5 fruit fly cellular contexts compared by ENCODE assay signal in genomic region chrX:3372656-3373268, dm6.
A peak's percentile ranks its signal among the peaks of the same experiment; 100 is the strongest.
TF ChIP-seq lines count a peak whose summit lies in the region.

TSS of gene Myc (plus strand) at chrX:3373159.

- no peak for TF ChIP-seq CTCF in whole organism, embryonic (GFP tag; optimal IDR thresholded peaks at IDR 0.05; lab: Kevin White, UChicago)

TF ChIP-seq in whole organism, adult, 20 proteins besides CTCF, POLR2A, EP300 and RAD21 (continues in another document):
- TF ChIP-seq toe (GFP tag; optimal IDR thresholded peaks at IDR 0.05; lab: Kevin White, UChicago): no peak
- no peak for TF ChIP-seq CG7045 (GFP tag; optimal IDR thresholded peaks at IDR 0.05; lab: Kevin White, UChicago)
- no peak for TF ChIP-seq pad (GFP tag; optimal IDR thresholded peaks at IDR 0.05; lab: Kevin White, UChicago)
- no peak for TF ChIP-seq CG33017 (tag; optimal IDR thresholded peaks at IDR 0.05; lab: Kevin White, UChicago)
- no peak for TF ChIP-seq Hr96 (GFP tag; optimal IDR thresholded peaks at IDR 0.05; lab: Kevin White, UChicago)
- peak; percentile 70 for TF ChIP-seq Mnt (GFP tag; optimal IDR thresholded peaks at IDR 0.05; lab: Kevin White, UChicago)
- TF ChIP-seq CG5204 (GFP tag; optimal IDR thresholded peaks at IDR 0.05; lab: Kevin White, UChicago): no peak
- TF ChIP-seq kay (GFP tag; lab: Kevin White, UChicago; ENCODE audit: borderline replicate concordance): no peak
- TF ChIP-seq CG12768 (GFP tag; optimal IDR thresholded peaks at IDR 0.05; lab: Kevin White, UChicago): peak; percentile 3
- no peak for TF ChIP-seq CG11617 (GFP tag; optimal IDR thresholded peaks at IDR 0.05; lab: Kevin White, UChicago)
- TF ChIP-seq CG14711 (tag; optimal IDR thresholded peaks at IDR 0.05; lab: Kevin White, UChicago): no peak
- no peak for TF ChIP-seq Clk (GFP tag; optimal IDR thresholded peaks at IDR 0.05; lab: Kevin White, UChicago)
- peak; percentile 28 for TF ChIP-seq CG7101 (tag; optimal IDR thresholded peaks at IDR 0.05; lab: Kevin White, UChicago)
- TF ChIP-seq bab1 (GFP tag; optimal IDR thresholded peaks at IDR 0.05; lab: Kevin White, UChicago): no peak
- TF ChIP-seq ovo (GFP tag; optimal IDR thresholded peaks at IDR 0.05; lab: Kevin White, UChicago): no peak
- TF ChIP-seq CG1620 (GFP tag; optimal IDR thresholded peaks at IDR 0.05; lab: Kevin White, UChicago): no peak
- peak; percentile 33 for TF ChIP-seq cic (GFP tag; optimal IDR thresholded peaks at IDR 0.05; lab: Kevin White, UChicago)
- TF ChIP-seq cnc (optimal IDR thresholded peaks at IDR 0.05; lab: Kevin White, UChicago): no peak
- peak; percentile 61 for TF ChIP-seq tj (GFP tag; optimal IDR thresholded peaks at IDR 0.05; lab: Kevin White, UChicago)

TF ChIP-seq in whole organism, embryonic, 481 proteins besides CTCF, POLR2A, EP300 and RAD21 (continues in another document):
- no peak for TF ChIP-seq Ets97D (GFP tag; optimal IDR thresholded peaks at IDR 0.05; lab: Kevin White, UChicago)
- TF ChIP-seq Ets65A (GFP tag; lab: Kevin White, UChicago): no peak
- TF ChIP-seq br (optimal IDR thresholded peaks at IDR 0.05; lab: Kevin White, UChicago): no peak
- TF ChIP-seq trem (tag; optimal IDR thresholded peaks at IDR 0.05; lab: Kevin White, UChicago): no peak
- TF ChIP-seq ewg (GFP tag; optimal IDR thresholded peaks at IDR 0.05; lab: Kevin White, UChicago): peak; percentile 47
- no peak for TF ChIP-seq cato (GFP tag; optimal IDR thresholded peaks at IDR 0.05; lab: Kevin White, UChicago; ENCODE audit: borderline replicate concordance)
- no peak for TF ChIP-seq Sin3A (optimal IDR thresholded peaks at IDR 0.05; lab: Kevin White, UChicago)
- no peak for TF ChIP-seq pb (GFP tag; optimal IDR thresholded peaks at IDR 0.05; lab: Kevin White, UChicago)
- no peak for TF ChIP-seq ems (GFP tag; optimal IDR thresholded peaks at IDR 0.05; lab: Kevin White, UChicago)
- no peak for TF ChIP-seq CG12155 (GFP tag; optimal IDR thresholded peaks at IDR 0.05; lab: Kevin White, UChicago)
- no peak for TF ChIP-seq CG5245 (GFP tag; optimal IDR thresholded peaks at IDR 0.05; lab: Kevin White, UChicago)
- no peak for TF ChIP-seq E2f2 (GFP tag; IDR thresholded peaks at IDR 0.05; lab: Robert Waterston, UW)
- TF ChIP-seq bab2 (GFP tag; optimal IDR thresholded peaks at IDR 0.05; lab: Kevin White, UChicago): no peak
- no peak for TF ChIP-seq Aef1 (GFP tag; IDR thresholded peaks at IDR 0.05; lab: Robert Waterston, UW)
- peak; percentile 86 for TF ChIP-seq sens (GFP tag; lab: Kevin White, UChicago)
- no peak for TF ChIP-seq usp (GFP tag; optimal IDR thresholded peaks at IDR 0.05; lab: Kevin White, UChicago)
- TF ChIP-seq esg (GFP tag; conservative IDR thresholded peaks at IDR 0.05; lab: Robert Waterston, UW): no peak
- no peak for TF ChIP-seq slp2 (GFP tag; optimal IDR thresholded peaks at IDR 0.05; lab: Kevin White, UChicago)
- TF ChIP-seq CG42726 (GFP tag; IDR thresholded peaks at IDR 0.05; lab: Robert Waterston, UW; ENCODE audit: partially characterized antibody): no peak
- no peak for TF ChIP-seq bsh (GFP tag; optimal IDR thresholded peaks at IDR 0.05; lab: Kevin White, UChicago)

TF ChIP-seq in whole organism, prepupa, 60 proteins besides CTCF, POLR2A, EP300 and RAD21:
- TF ChIP-seq Smox (GFP tag; optimal IDR thresholded peaks at IDR 0.05; lab: Kevin White, UChicago) (no peak), CG31627 (GFP tag; optimal IDR thresholded peaks at IDR 0.05; lab: Kevin White, UChicago) (no peak), Eip93F (GFP tag; optimal IDR thresholded peaks at IDR 0.05; lab: Kevin White, UChicago) (no peak), fkh (GFP tag; optimal IDR thresholded peaks at IDR 0.05; lab: Kevin White, UChicago) (peak; percentile 43), CG3032 (tag; optimal IDR thresholded peaks at IDR 0.05; lab: Kevin White, UChicago) (no peak), CG10669 (GFP tag; optimal IDR thresholded peaks at IDR 0.05; lab: Kevin White, UChicago) (no peak), ss (GFP tag; optimal IDR thresholded peaks at IDR 0.05; lab: Kevin White, UChicago) (peak; percentile 9 to 20), CG15336 (GFP tag; IDR thresholded peaks at IDR 0.05; lab: Robert Waterston, UW) (0 out of 2 replicates have a peak, but pooled peaks have one; percentile 14), dsx (GFP tag; optimal IDR thresholded peaks at IDR 0.05; lab: Kevin White, UChicago; ENCODE audit: poor library complexity, severe bottlenecking) (peak; percentile 3), eg (GFP tag; IDR thresholded peaks at IDR 0.05; lab: Robert Waterston, UW) (peak; percentile 36; the same call in 1 of the 3 replicates), topi (GFP tag; optimal IDR thresholded peaks at IDR 0.05; lab: Kevin White, UChicago) (peak; percentile 2), CG16779 (tag; optimal IDR thresholded peaks at IDR 0.05; lab: Kevin White, UChicago) (peak; percentile 2), CG6163 (GFP tag; IDR thresholded peaks at IDR 0.05; lab: Robert Waterston, UW) (peak; percentile 41; the same call in 2 of the 3 replicates), vri (GFP tag; optimal IDR thresholded peaks at IDR 0.05; lab: Kevin White, UChicago) (peak; percentile 1)

TF ChIP-seq in whole organism, pupa, 21 proteins besides CTCF, POLR2A, EP300 and RAD21:
- TF ChIP-seq CG4496 (GFP tag; IDR thresholded peaks at IDR 0.05; lab: Robert Waterston, UW): peak; percentile 25; the same call in 1 of the 3 replicates
- TF ChIP-seq Ets98B (GFP tag; IDR thresholded peaks at IDR 0.05; lab: Robert Waterston, UW): peak; percentile 22; the same call in 1 of the 2 replicates
- TF ChIP-seq CG17806 (tag; optimal IDR thresholded peaks at IDR 0.05; lab: Kevin White, UChicago): no peak
- peak; percentile 14; the same call in 1 of the 3 replicates for TF ChIP-seq fd96Ca (GFP tag; IDR thresholded peaks at IDR 0.05; lab: Robert Waterston, UW)
- TF ChIP-seq CG9948 (tag; optimal IDR thresholded peaks at IDR 0.05; lab: Kevin White, UChicago): no peak
- no peak for TF ChIP-seq EcR (GFP tag; optimal IDR thresholded peaks at IDR 0.05; lab: Kevin White, UChicago)
- TF ChIP-seq CG8159 (tag; optimal IDR thresholded peaks at IDR 0.05; lab: Kevin White, UChicago): no peak
- no peak for TF ChIP-seq CG14655 (GFP tag; optimal IDR thresholded peaks at IDR 0.05; lab: Kevin White, UChicago)
- TF ChIP-seq Pif1B (GFP tag; optimal IDR thresholded peaks at IDR 0.05; lab: Kevin White, UChicago): peak; percentile 22
- TF ChIP-seq CG32121 (GFP tag; IDR thresholded peaks at IDR 0.05; lab: Robert Waterston, UW): peak; percentile 26; the same call in 1 of the 2 replicates
- TF ChIP-seq CG12605 (GFP tag; IDR thresholded peaks at IDR 0.05; lab: Robert Waterston, UW): peak; percentile 62
- TF ChIP-seq gl (tag; optimal IDR thresholded peaks at IDR 0.05; lab: Kevin White, UChicago): peak; percentile 12
- no peak for TF ChIP-seq CG13204 (GFP tag; optimal IDR thresholded peaks at IDR 0.05; lab: Kevin White, UChicago)
TF ChIP-seq in whole organism, pupa: peak in this region for 7.

TF ChIP-seq in whole organism, wandering third instar larva, 38 proteins besides CTCF, POLR2A, EP300 and RAD21:
- peak; percentile 21 for TF ChIP-seq fru (GFP tag; optimal IDR thresholded peaks at IDR 0.05; lab: Kevin White, UChicago)
- peak; percentile 13 for TF ChIP-seq Sp1 (GFP tag; optimal IDR thresholded peaks at IDR 0.05; lab: Kevin White, UChicago)
- no peak for TF ChIP-seq rgr (GFP tag; optimal IDR thresholded peaks at IDR 0.05; lab: Kevin White, UChicago)
- TF ChIP-seq Mio (GFP tag; optimal IDR thresholded peaks at IDR 0.05; lab: Kevin White, UChicago): no peak
- peak; percentile 49 to 57 for TF ChIP-seq dl (GFP tag; optimal IDR thresholded peaks at IDR 0.05; lab: Kevin White, UChicago; ENCODE audit: insufficient read depth in 1 of 2, partially characterized antibody in 2 of 2)
- no peak for TF ChIP-seq sv (GFP tag; optimal IDR thresholded peaks at IDR 0.05; lab: Kevin White, UChicago)
- peak; percentile 21 for TF ChIP-seq CrebA (GFP tag; optimal IDR thresholded peaks at IDR 0.05; lab: Kevin White, UChicago; ENCODE audit: borderline replicate concordance)
- TF ChIP-seq Hnf4 (GFP tag; optimal IDR thresholded peaks at IDR 0.05; lab: Kevin White, UChicago): no peak
- TF ChIP-seq dmrt93B (GFP tag; optimal IDR thresholded peaks at IDR 0.05; lab: Kevin White, UChicago): no peak
- peak; percentile 82 for TF ChIP-seq Vsx2 (GFP tag; optimal IDR thresholded peaks at IDR 0.05; lab: Kevin White, UChicago; ENCODE audit: partially characterized antibody)
- peak; percentile 76 for TF ChIP-seq Dif (GFP tag; optimal IDR thresholded peaks at IDR 0.05; lab: Kevin White, UChicago; ENCODE audit: partially characterized antibody)
- peak; percentile 28 for TF ChIP-seq jim (GFP tag; optimal IDR thresholded peaks at IDR 0.05; lab: Kevin White, UChicago)
- no peak for TF ChIP-seq lola (GFP tag; optimal IDR thresholded peaks at IDR 0.05; lab: Kevin White, UChicago)
- no peak for TF ChIP-seq Rel (GFP tag; optimal IDR thresholded peaks at IDR 0.05; lab: Kevin White, UChicago)
- TF ChIP-seq Rel (tag; optimal IDR thresholded peaks at IDR 0.05; lab: Kevin White, UChicago): no peak
- no peak for TF ChIP-seq foxo (GFP tag; optimal IDR thresholded peaks at IDR 0.05; lab: Kevin White, UChicago)
- TF ChIP-seq N (GFP tag; optimal IDR thresholded peaks at IDR 0.05; lab: Kevin White, UChicago): no peak
- no peak for TF ChIP-seq HLH106 (tag; optimal IDR thresholded peaks at IDR 0.05; lab: Kevin White, UChicago)
